Worm (Caenorhabditis elegans): ENCODE data around the gene str-35.

Gene str-35

ce11 chrV:4505408-4506270 lies 31.0 kb downstream of the str-35 start:
- TF ChIP-seq atf-7 (tag; optimal IDR thresholded peaks at IDR 0.05) (no peak), unc-62 (GFP tag; optimal IDR thresholded peaks at IDR 0.05) (peak; percentile 47)

- TF ChIP-seq mel-28 (tag; optimal IDR thresholded peaks at IDR 0.05; ENCODE audit: borderline replicate concordance) = no peak
- peak; percentile 82 for TF ChIP-seq unc-62 (GFP tag; optimal IDR thresholded peaks at IDR 0.05)
- TF ChIP-seq fkh-3 (tag; optimal IDR thresholded peaks at IDR 0.05) = no peak
Observed at ce11 chrV:4506681-4507080, 32.0 kb downstream of the str-35 start.

- TF ChIP-seq unc-62 (GFP tag; optimal IDR thresholded peaks at IDR 0.05) (peak; percentile 17), lin-26 (GFP tag; IDR thresholded peaks at IDR 0.05) (no peak), egl-18 (GFP tag; IDR thresholded peaks at IDR 0.05) (0 out of 2 replicates have a peak, but pooled peaks have one; percentile 6), K11D2.4 (GFP tag; IDR thresholded peaks at IDR 0.05) (0 out of 2 replicates have a peak, but pooled peaks have one; percentile 28)
Observed at ce11 chrV:4507129-4507528, 32.5 kb downstream of the str-35 start.

- TF ChIP-seq lsy-27 (tag; optimal IDR thresholded peaks at IDR 0.05; ENCODE audit: borderline replicate concordance, insufficient read depth) (no peak), mel-28 (tag; optimal IDR thresholded peaks at IDR 0.05; ENCODE audit: borderline replicate concordance) (no peak), pha-4 (tag; optimal IDR thresholded peaks at IDR 0.05) (no peak), efl-1 (GFP tag; optimal IDR thresholded peaks at IDR 0.05) (no peak), somi-1 (GFP tag; optimal IDR thresholded peaks at IDR 0.05) (peak; percentile 22), F55B11.4 (tag; optimal IDR thresholded peaks at IDR 0.05; ENCODE audit: borderline replicate concordance, insufficient read depth) (no peak), ztf-26 (tag; optimal IDR thresholded peaks at IDR 0.05) (no peak), madf-10 (tag; optimal IDR thresholded peaks at IDR 0.05) (peak; percentile 27), K12H6.12 (tag; optimal IDR thresholded peaks at IDR 0.05) (peak; percentile 66), tbx-9 (tag; optimal IDR thresholded peaks at IDR 0.05; ENCODE audit: borderline replicate concordance) (no peak), lin-26 (GFP tag; IDR thresholded peaks at IDR 0.05) (no peak), attf-3 (GFP tag; conservative IDR thresholded peaks at IDR 0.05) (no peak), nfya-2 (GFP tag; IDR thresholded peaks at IDR 0.05) (no peak), rpc-1 (optimal IDR thresholded peaks at IDR 0.05) (no peak), rpc-1 (tag; optimal IDR thresholded peaks at IDR 0.05) (no peak), F23B12.7 (tag; optimal IDR thresholded peaks at IDR 0.05; ENCODE audit: insufficient read depth) (no peak), nhr-179 (tag; optimal IDR thresholded peaks at IDR 0.05) (no peak), D2030.7 (GFP tag; IDR thresholded peaks at IDR 0.05) (no peak), lin-40 (tag; optimal IDR thresholded peaks at IDR 0.05) (peak; percentile 19), tlf-1 (GFP tag; optimal IDR thresholded peaks at IDR 0.05) (no peak), bed-1 (GFP tag; IDR thresholded peaks at IDR 0.05) (no peak), attf-6 (GFP tag; IDR thresholded peaks at IDR 0.05) (no peak), mcd-1 (GFP tag; IDR thresholded peaks at IDR 0.05) (0 out of 2 replicates have a peak, but pooled peaks have one; percentile 20), pbrm-1 (GFP tag; IDR thresholded peaks at IDR 0.05) (no peak), F22D6.2 (tag; optimal IDR thresholded peaks at IDR 0.05) (no peak), ceh-40 (GFP tag; IDR thresholded peaks at IDR 0.05) (no peak), mxl-1 (tag; optimal IDR thresholded peaks at IDR 0.05) (no peak), C17E4.6 (GFP tag; IDR thresholded peaks at IDR 0.05) (no peak), unc-130 (GFP tag; optimal IDR thresholded peaks at IDR 0.05) (no peak), ztf-6 (GFP tag; IDR thresholded peaks at IDR 0.05) (no peak), die-1 (tag; optimal IDR thresholded peaks at IDR 0.05) (no peak), madf-3 (GFP tag; IDR thresholded peaks at IDR 0.05) (no peak), madf-6 (GFP tag; IDR thresholded peaks at IDR 0.05) (no peak), let-526 (GFP tag; IDR thresholded peaks at IDR 0.05) (no peak), hmg-20 (GFP tag; IDR thresholded peaks at IDR 0.05) (no peak), Y95B8A.8 (GFP tag; IDR thresholded peaks at IDR 0.05) (no peak)
Observed at ce11 chrV:4507836-4508462, 33.3 kb downstream of the str-35 start.

Measured in whole organism, young adult.